Fruit fly (Drosophila melanogaster) whole organism, embryonic: ENCODE measurements around the gene CG18586.

Experiments
- CG10366 ChIP-seq: fragments of 200-800 bp; sonication (Bioruptor generic); IDR thresholded peaks from 2 replicates; pipeline ENCODE4 v1.3.6; 2022; ENCODE audit warnings: missing biosample characterization, missing genetic modification characterization
- CG10565 ChIP-seq: fragments of 200-800 bp; sonication (Bioruptor generic); optimal IDR thresholded peaks from 3 replicates; lab custom pipeline; 2016; ENCODE audit warnings: missing biosample characterization, mild to moderate bottlenecking, missing genetic modification characterization
- CG10959 ChIP-seq: fragments of 200-800 bp; sonication (Bioruptor generic); IDR thresholded peaks from 2 replicates; pipeline ENCODE4 v1.3.6; 2022; ENCODE audit warnings: missing biosample characterization, missing genetic modification characterization
- CG12942 ChIP-seq: fragments of 200-800 bp; sonication (Bioruptor generic); optimal IDR thresholded peaks from 3 replicates; lab custom pipeline; 2016; ENCODE audit warnings: missing biosample characterization, missing genetic modification characterization
- CG13775 ChIP-seq: fragments of 200-800 bp; sonication (Bioruptor generic); optimal IDR thresholded peaks from 3 replicates; lab custom pipeline; 2017; ENCODE audit warnings: missing biosample characterization, mild to moderate bottlenecking, missing genetic modification characterization
- CG17359 ChIP-seq: fragments of 200-800 bp; sonication (Bioruptor generic); optimal IDR thresholded peaks from 3 replicates; lab custom pipeline; 2018; ENCODE audit warnings: missing biosample characterization, mild to moderate bottlenecking, missing genetic modification characterization, moderate library complexity
- CG17385 ChIP-seq: fragments of 200-800 bp; sonication (Bioruptor generic); optimal IDR thresholded peaks from 3 replicates; lab custom pipeline; 2018; ENCODE audit warnings: missing biosample characterization, mild to moderate bottlenecking, missing genetic modification characterization
- CG2712 ChIP-seq: fragments of 200-800 bp; optimal IDR thresholded peaks from 3 replicates; lab custom pipeline; 2019; ENCODE audit warnings: missing biosample characterization, mild to moderate bottlenecking, missing genetic modification characterization, moderate library complexity
- CG32772 ChIP-seq: fragments of 200-800 bp; sonication (Bioruptor generic); IDR thresholded peaks from 2 replicates; pipeline ENCODE4 v1.3.6; 2022; ENCODE audit warnings: missing biosample characterization, missing genetic modification characterization
- CG3726 ChIP-seq: fragments of 200-800 bp; sonication (Bioruptor generic); IDR thresholded peaks from 3 replicates; pipeline ENCODE4, ENCODE4 v1.3.6; 2022; ENCODE audit warnings: missing biosample characterization, missing genetic modification characterization
- CG3847 ChIP-seq: fragments of 200-800 bp; sonication (Bioruptor generic); IDR thresholded peaks from 2 replicates; pipeline ENCODE4 v1.3.6; 2022; ENCODE audit warnings: missing biosample characterization, missing genetic modification characterization
- CG43689 ChIP-seq: fragments of 200-800 bp; sonication (Bioruptor generic); IDR thresholded peaks from 2 replicates; pipeline ENCODE4 v1.3.6; 2022; ENCODE audit warnings: missing biosample characterization, missing genetic modification characterization
- CG4730 ChIP-seq: fragments of 200-800 bp; sonication (Bioruptor generic); IDR thresholded peaks from 2 replicates; pipeline ENCODE4 v1.3.6; 2022; ENCODE audit warnings: missing biosample characterization, missing genetic modification characterization
- CG7786 ChIP-seq: fragments of 200-800 bp; sonication (Bioruptor generic); optimal IDR thresholded peaks from 2 replicates; lab custom pipeline; 2016; ENCODE audit warnings: missing biosample characterization, missing genetic modification characterization
- CG7987 ChIP-seq: fragments of 200-800 bp; sonication (Bioruptor generic); optimal IDR thresholded peaks from 2 replicates; lab custom pipeline; 2018; ENCODE audit warnings: missing biosample characterization, mild to moderate bottlenecking, missing genetic modification characterization, moderate library complexity
- CG8281 ChIP-seq: fragments of 200-800 bp; sonication (Bioruptor generic); optimal IDR thresholded peaks from 2 replicates; lab custom pipeline; 2018; ENCODE audit warnings: missing biosample characterization, mild to moderate bottlenecking, missing genetic modification characterization, moderate library complexity
- CG8924 ChIP-seq: fragments of 200-800 bp; optimal IDR thresholded peaks from 3 replicates; lab custom pipeline; 2019; ENCODE audit warnings: missing biosample characterization, mild to moderate bottlenecking, missing genetic modification characterization, moderate library complexity
- CG9609 ChIP-seq: fragments of 200-800 bp; sonication (Bioruptor generic); optimal IDR thresholded peaks from 3 replicates; lab custom pipeline; 2016; ENCODE audit warnings: missing biosample characterization, missing genetic modification characterization
- CG9817 ChIP-seq: fragments of 200-800 bp; sonication (Bioruptor generic); optimal IDR thresholded peaks from 2 replicates; lab custom pipeline; 2018; ENCODE audit warnings: missing biosample characterization, mild to moderate bottlenecking, missing genetic modification characterization, moderate library complexity
- CoRest ChIP-seq: fragments of 200-800 bp; sonication (Bioruptor generic); optimal IDR thresholded peaks from 3 replicates; lab custom pipeline; 2018; ENCODE audit warnings: missing biosample characterization, mild to moderate bottlenecking, missing genetic modification characterization, moderate library complexity
- H15 ChIP-seq: fragments of 200-800 bp; sonication (Bioruptor generic); IDR thresholded peaks from 3 replicates; pipeline ENCODE4 v1.3.6; 2022; ENCODE audit warnings: missing biosample characterization, missing genetic modification characterization
- HHEX ChIP-seq: fragments of 200-800 bp; sonication (Bioruptor generic); optimal IDR thresholded peaks from 3 replicates; lab custom pipeline; 2017; ENCODE audit warnings: missing biosample characterization, mild to moderate bottlenecking, missing genetic modification characterization, missing genetic modification reagents
- Hey ChIP-seq: fragments of 200-800 bp; sonication (Bioruptor generic); optimal IDR thresholded peaks from 3 replicates; lab custom pipeline; 2018; ENCODE audit warnings: missing biosample characterization, mild to moderate bottlenecking, missing genetic modification characterization
- Med ChIP-seq: fragments of 200-800 bp; sonication (Bioruptor generic); peaks from one replicate; lab custom pipeline; 2016; ENCODE audit warnings: missing biosample characterization, missing genetic modification characterization, mild to moderate bottlenecking, inconsistent platforms, moderate library complexity
- Ptx1 ChIP-seq: fragments of 200-800 bp; sonication (Bioruptor generic); IDR thresholded peaks from 2 replicates; pipeline ENCODE4 v1.3.6; 2022; ENCODE audit warnings: missing biosample characterization, missing genetic modification characterization
- Sin3A ChIP-seq: fragments of >200 bp; optimal IDR thresholded peaks from 2 replicates; lab custom pipeline; 2018
- Six4 ChIP-seq: fragments of 200-800 bp; sonication (Bioruptor generic); optimal IDR thresholded peaks from 2 replicates; lab custom pipeline; 2016; ENCODE audit warnings: missing biosample characterization, missing genetic modification characterization
- Sry-β ChIP-seq: fragments of 200-800 bp; sonication (Bioruptor generic); optimal IDR thresholded peaks from 2 replicates; lab custom pipeline; 2018; ENCODE audit warnings: missing biosample characterization, mild to moderate bottlenecking, missing genetic modification characterization, moderate library complexity
- Xbp1 ChIP-seq: fragments of 200-800 bp; sonication (Bioruptor generic); optimal IDR thresholded peaks from 3 replicates; lab custom pipeline; 2016; ENCODE audit warnings: missing biosample characterization, mild to moderate bottlenecking, missing genetic modification characterization
- Xrp1 ChIP-seq: fragments of 200-800 bp; sonication (Bioruptor generic); IDR thresholded peaks from 2 replicates; pipeline ENCODE4 v1.3.6; 2022; ENCODE audit warnings: missing biosample characterization, missing genetic modification characterization
- ab ChIP-seq: fragments of 200-800 bp; sonication (Bioruptor generic); optimal IDR thresholded peaks from 2 replicates; lab custom pipeline; 2016; ENCODE audit warnings: missing biosample characterization, missing genetic modification characterization
- aop ChIP-seq: fragments of 200-800 bp; sonication (Bioruptor generic); IDR thresholded peaks from 2 replicates; pipeline ENCODE4 v1.3.6; 2022; ENCODE audit warnings: missing biosample characterization, missing genetic modification characterization
- ara ChIP-seq: fragments of 200-800 bp; sonication (Bioruptor generic); IDR thresholded peaks from 2 replicates; pipeline ENCODE4 v1.3.6; 2022; ENCODE audit warnings: missing biosample characterization, missing genetic modification characterization
- chm ChIP-seq: fragments of 200-800 bp; sonication (Bioruptor generic); IDR thresholded peaks from 2 replicates; pipeline ENCODE4 v1.3.6; 2022; ENCODE audit warnings: missing biosample characterization, missing genetic modification characterization
- chn ChIP-seq: fragments of 200-800 bp; sonication (Bioruptor generic); optimal IDR thresholded peaks from 2 replicates; lab custom pipeline; 2016; ENCODE audit warnings: missing biosample characterization, missing genetic modification characterization
- ci ChIP-seq: fragments of 200-800 bp; sonication (Bioruptor generic); IDR thresholded peaks from 3 replicates; pipeline ENCODE4 v1.3.6; 2022; ENCODE audit warnings: missing biosample characterization, missing genetic modification characterization
- crp ChIP-seq, 2 experiments: fragments of 200-800 bp; sonication (Bioruptor generic); optimal IDR thresholded peaks; 2 replicates in 1 of 2; 3 replicates in 1 of 2; lab custom pipeline; 2017; ENCODE audit warnings: missing biosample characterization in 2 of 2, missing genetic modification characterization in 2 of 2, mild to moderate bottlenecking in 1 of 2, moderate library complexity in 1 of 2
- dysf ChIP-seq: fragments of 200-800 bp; sonication (Bioruptor generic); IDR thresholded peaks from 3 replicates; pipeline ENCODE4 v1.3.6; 2022; ENCODE audit warnings: missing biosample characterization, missing genetic modification characterization
- eve ChIP-seq, 2 experiments: fragments of >200 bp; optimal IDR thresholded peaks; 2 replicates each; lab custom pipeline; 2017; ENCODE audit warnings: missing biosample characterization in 2 of 2, missing genetic modification characterization in 2 of 2
- hkb ChIP-seq, 2 experiments: fragments of 200-800 bp in 1 of 2; fragments of >200 bp in 1 of 2; sonication (Bioruptor generic) in 1 of 2; IDR thresholded peaks in 1 of 2; optimal IDR thresholded peaks in 1 of 2; 2 replicates each; pipeline versions ENCODE4 v1.3.6 to Lab custom; 2017 to 2022; ENCODE audit warnings: missing biosample characterization in 1 of 2, missing genetic modification characterization in 1 of 2
- kay ChIP-seq: fragments of 200-800 bp; sonication (Bioruptor generic); optimal IDR thresholded peaks from 2 replicates; lab custom pipeline; 2016; ENCODE audit warnings: missing biosample characterization, missing genetic modification characterization
- lmd ChIP-seq: fragments of 200-800 bp; sonication (Bioruptor generic); IDR thresholded peaks from 2 replicates; pipeline ENCODE4 v1.3.6; 2022; ENCODE audit warnings: missing biosample characterization, missing genetic modification characterization
- lov ChIP-seq, 2 experiments: fragments of 200-800 bp in 1 of 2; fragments of >200 bp in 1 of 2; sonication (Bioruptor generic) in 1 of 2; IDR thresholded peaks in 1 of 2; optimal IDR thresholded peaks in 1 of 2; 2 replicates in 1 of 2; 3 replicates in 1 of 2; pipeline versions ENCODE4 v1.3.6 to Lab custom; 2017 to 2022; ENCODE audit warnings: missing biosample characterization in 1 of 2, missing genetic modification characterization in 1 of 2
- otp ChIP-seq: fragments of 200-800 bp; sonication (Bioruptor generic); IDR thresholded peaks from 3 replicates; pipeline ENCODE4, ENCODE4 v1.3.6; 2022; ENCODE audit warnings: missing biosample characterization, missing genetic modification characterization
- repo ChIP-seq: fragments of 200-800 bp; sonication (Bioruptor generic); optimal IDR thresholded peaks from 2 replicates; lab custom pipeline; 2016; ENCODE audit warnings: missing biosample characterization, missing genetic modification characterization
- sim ChIP-seq: fragments of 200-800 bp; sonication (Bioruptor generic); IDR thresholded peaks from 2 replicates; pipeline ENCODE4 v1.3.6; 2022; ENCODE audit warnings: missing biosample characterization, missing genetic modification characterization
- slbo ChIP-seq: fragments of 200-800 bp; sonication (Bioruptor generic); IDR thresholded peaks from 2 replicates; pipeline ENCODE4 v1.3.6; 2022; ENCODE audit warnings: missing biosample characterization, missing genetic modification characterization
- sqz ChIP-seq: fragments of 200-800 bp; sonication (Bioruptor generic); optimal IDR thresholded peaks from 3 replicates; lab custom pipeline; 2018; ENCODE audit warnings: missing biosample characterization, mild to moderate bottlenecking, missing genetic modification characterization
- tap ChIP-seq: fragments of 200-800 bp; optimal IDR thresholded peaks from 3 replicates; lab custom pipeline; 2019; ENCODE audit warnings: missing biosample characterization, mild to moderate bottlenecking, missing genetic modification characterization, moderate library complexity
- unc-4 ChIP-seq: fragments of 200-800 bp; sonication (Bioruptor generic); IDR thresholded peaks from 2 replicates; pipeline ENCODE4 v1.3.6; 2022; ENCODE audit warnings: missing biosample characterization, missing genetic modification characterization; ENCODE audit not compliant: partially characterized antibody
- unpg ChIP-seq: fragments of 200-800 bp; sonication (Bioruptor generic); optimal IDR thresholded peaks from 3 replicates; lab custom pipeline; 2018; ENCODE audit warnings: missing biosample characterization, mild to moderate bottlenecking, missing genetic modification characterization, moderate library complexity

The CG18586 gene

dm6 chr3L:5834245-5834644 lies 38.9 kb upstream of the CG18586 start (continued):
- TF ChIP-seq CG43689 (GFP tag; lab: Robert Waterston, UW) = no peak
- no peak for TF ChIP-seq CG7987 (GFP tag; lab: Kevin White, UChicago)
- 0 out of 3 replicates have a peak, but pooled peaks have one; percentile 23 for TF ChIP-seq H15 (GFP tag; lab: Robert Waterston, UW)
- TF ChIP-seq Sin3A (lab: Kevin White, UChicago) = no peak
- TF ChIP-seq CG9609 (GFP tag; lab: Kevin White, UChicago) = peak; percentile 17
- peak; percentile 19; the same call in 1 of the 2 replicates for TF ChIP-seq Ptx1 (GFP tag; lab: Robert Waterston, UW)
- peak; percentile 16 for TF ChIP-seq chn (GFP tag; lab: Kevin White, UChicago)
- no peak for TF ChIP-seq hkb (optimal IDR thresholded peaks at IDR 0.05; lab: Kevin White, UChicago)
- peak; percentile 25; the same call in 1 of the 2 replicates for TF ChIP-seq hkb (GFP tag; IDR thresholded peaks at IDR 0.05; lab: Robert Waterston, UW)
- TF ChIP-seq chm (GFP tag; lab: Robert Waterston, UW) = 0 out of 2 replicates have a peak, but pooled peaks have one; percentile 20
- peak; percentile 14 for TF ChIP-seq unpg (GFP tag; lab: Kevin White, UChicago)
- 0 out of 2 replicates have a peak, but pooled peaks have one; percentile 6 for TF ChIP-seq slbo
- peak; percentile 61 for TF ChIP-seq ci
- TF ChIP-seq CG4730 (GFP tag; lab: Robert Waterston, UW) = no peak
- TF ChIP-seq CG10959 (GFP tag; lab: Robert Waterston, UW) = 0 out of 2 replicates have a peak, but pooled peaks have one; percentile 17
- no peak for TF ChIP-seq CG8924 (tag; lab: Kevin White, UChicago)
- TF ChIP-seq Med (GFP tag; lab: Kevin White, UChicago) = peak; percentile 70
- TF ChIP-seq aop (GFP tag; lab: Robert Waterston, UW) = no peak
- TF ChIP-seq Xrp1 (GFP tag; lab: Robert Waterston, UW) = no peak
- TF ChIP-seq dysf = no peak
- TF ChIP-seq unc-4 (GFP tag; lab: Robert Waterston, UW) = no peak
- no peak for TF ChIP-seq CG3726 (GFP tag; lab: Robert Waterston, UW)
- no peak for TF ChIP-seq Six4 (GFP tag; lab: Kevin White, UChicago)
- no peak for TF ChIP-seq Sry-β (GFP tag; lab: Kevin White, UChicago)
- TF ChIP-seq lmd = peak; percentile 39; the same call in 1 of the 2 replicates
- no peak for TF ChIP-seq CoRest (tag; lab: Kevin White, UChicago)
- no peak for TF ChIP-seq CG9817
- peak; percentile 43; the same call in 1 of the 2 replicates for TF ChIP-seq ara (GFP tag; lab: Robert Waterston, UW)
- no peak for TF ChIP-seq CG17359
- peak; percentile 3 for TF ChIP-seq CG12942 (GFP tag; lab: Kevin White, UChicago)
- no peak for TF ChIP-seq kay (GFP tag; lab: Kevin White, UChicago)
- TF ChIP-seq CG3847 (GFP tag; lab: Robert Waterston, UW) = no peak
- no peak for TF ChIP-seq CG8281
- TF ChIP-seq CG7786 = no peak
- TF ChIP-seq CG13775 (GFP tag; lab: Kevin White, UChicago) = no peak
- no peak for TF ChIP-seq CG17385 (GFP tag; lab: Kevin White, UChicago)
- TF ChIP-seq crp (GFP tag; optimal IDR thresholded peaks at IDR 0.05; lab: Kevin White, UChicago) = no peak
- no peak for TF ChIP-seq repo (GFP tag; lab: Kevin White, UChicago)
- peak; percentile 12 for TF ChIP-seq CG2712 (tag; lab: Kevin White, UChicago)
- 0 out of 2 replicates have a peak, but pooled peaks have one; percentile 15 for TF ChIP-seq CG32772
- TF ChIP-seq HHEX (GFP tag; lab: Kevin White, UChicago) = no peak
- peak; percentile 38 for TF ChIP-seq CG10366 (GFP tag; lab: Robert Waterston, UW)
- TF ChIP-seq eve (GFP tag; optimal IDR thresholded peaks at IDR 0.05; lab: Kevin White, UChicago) = no peak
- peak; percentile 37 for TF ChIP-seq Xbp1
- no peak for TF ChIP-seq sim (GFP tag; lab: Robert Waterston, UW)
- TF ChIP-seq ab (GFP tag; lab: Kevin White, UChicago) = no peak
- peak; percentile 60; the same call in 1 of the 3 replicates for TF ChIP-seq otp (GFP tag; lab: Robert Waterston, UW)
- no peak for TF ChIP-seq lov (optimal IDR thresholded peaks at IDR 0.05; lab: Kevin White, UChicago)
- TF ChIP-seq lov (GFP tag; IDR thresholded peaks at IDR 0.05; lab: Robert Waterston, UW) = no peak
- TF ChIP-seq CG10565 (GFP tag; lab: Kevin White, UChicago) = no peak
- TF ChIP-seq tap = no peak
- no peak for TF ChIP-seq Hey (tag; lab: Kevin White, UChicago)
- no peak for TF ChIP-seq sqz (GFP tag; lab: Kevin White, UChicago)
